Worm (Caenorhabditis elegans): ENCODE results near the gene F52H3.6.
A peak's percentile ranks its signal among the peaks of the same experiment; 100 is the strongest.
"Not testable (repeated sequence)": the region's sequence is repeated elsewhere in the genome, so short reads cannot be mapped to it uniquely, and the experiment has no call there.

F52H3.6 gene

DNA sequence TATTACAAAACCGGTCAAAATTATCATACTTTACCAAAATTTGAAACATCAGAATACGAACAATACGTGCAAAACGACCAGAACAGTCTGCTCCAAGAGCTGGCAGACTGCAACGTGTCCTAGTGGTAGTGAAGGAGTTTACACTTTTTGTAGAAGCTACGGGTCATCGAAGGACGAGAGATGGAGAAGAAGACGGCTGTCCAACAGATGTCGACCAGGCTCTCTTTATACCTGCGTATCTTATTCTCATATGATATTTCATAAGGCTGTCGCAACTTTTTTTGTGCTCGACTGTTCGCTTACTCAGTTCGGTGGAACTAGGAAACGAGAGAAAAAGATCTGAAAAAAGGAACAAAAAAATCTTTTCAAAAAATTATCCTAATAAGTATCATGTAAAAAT, 11.6 kb upstream of the F52H3.6 start, which contains the start of gene let-268:
Gene let-268, minus strand, starts transcription at position 182 of the 400 bp plus-strand sequence.
- TF ChIP-seq lim-6 (tag; optimal IDR thresholded peaks at IDR 0.05): no peak
- TF ChIP-seq unc-55 (GFP tag; optimal IDR thresholded peaks at IDR 0.05): peak; percentile 21
- peak; percentile 78 for TF ChIP-seq hlh-8 (tag; optimal IDR thresholded peaks at IDR 0.05)
- TF ChIP-seq eyg-1 (tag; optimal IDR thresholded peaks at IDR 0.05): no peak
- no peak for TF ChIP-seq fax-1 (tag; optimal IDR thresholded peaks at IDR 0.05)
- TF ChIP-seq ahr-1 (tag; optimal IDR thresholded peaks at IDR 0.05): no peak
- TF ChIP-seq ceh-19 (GFP tag; optimal IDR thresholded peaks at IDR 0.05): no peak
- no peak for TF ChIP-seq sdc-2 (tag; optimal IDR thresholded peaks at IDR 0.05)
- TF ChIP-seq hlh-15 (tag; optimal IDR thresholded peaks at IDR 0.05): no peak

DNA sequence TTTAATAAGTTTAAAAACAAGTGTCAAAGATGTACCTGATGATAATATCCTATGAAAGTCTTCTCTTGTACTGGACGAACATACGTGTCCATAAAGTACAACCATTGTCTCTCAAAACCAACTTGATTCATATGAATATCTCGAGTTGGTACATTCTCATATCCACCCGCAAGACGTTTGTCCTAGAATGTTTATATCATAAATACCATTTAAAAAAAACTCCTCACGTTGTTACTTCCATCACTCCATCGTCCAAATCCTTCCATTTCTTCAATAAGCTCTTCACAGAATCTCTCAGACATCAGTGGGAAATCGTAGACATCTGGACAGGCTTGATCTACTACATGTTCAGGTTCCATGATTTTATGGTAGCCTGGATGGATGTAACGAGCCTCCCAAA, 7.2 kb upstream of the F52H3.6 start:
- TF ChIP-seq gmeb-2 (tag; optimal IDR thresholded peaks at IDR 0.05) (no peak), ztf-16 (tag; optimal IDR thresholded peaks at IDR 0.05) (no peak), lin-11 (tag; optimal IDR thresholded peaks at IDR 0.05) (no peak), hlh-15 (tag; optimal IDR thresholded peaks at IDR 0.05) (no peak), fkh-10 (GFP tag; optimal IDR thresholded peaks at IDR 0.05) (no peak), tbx-7 (tag; optimal IDR thresholded peaks at IDR 0.05) (no peak), fkh-6 (tag; optimal IDR thresholded peaks at IDR 0.05) (no peak)

ce11 chrII:10034769-10035168, 6.5 kb upstream of the F52H3.6 start:
- peak; percentile 78; the same call in 1 of the 2 replicates for TF ChIP-seq ceh-45 (GFP tag; IDR thresholded peaks at IDR 0.05)

DNA sequence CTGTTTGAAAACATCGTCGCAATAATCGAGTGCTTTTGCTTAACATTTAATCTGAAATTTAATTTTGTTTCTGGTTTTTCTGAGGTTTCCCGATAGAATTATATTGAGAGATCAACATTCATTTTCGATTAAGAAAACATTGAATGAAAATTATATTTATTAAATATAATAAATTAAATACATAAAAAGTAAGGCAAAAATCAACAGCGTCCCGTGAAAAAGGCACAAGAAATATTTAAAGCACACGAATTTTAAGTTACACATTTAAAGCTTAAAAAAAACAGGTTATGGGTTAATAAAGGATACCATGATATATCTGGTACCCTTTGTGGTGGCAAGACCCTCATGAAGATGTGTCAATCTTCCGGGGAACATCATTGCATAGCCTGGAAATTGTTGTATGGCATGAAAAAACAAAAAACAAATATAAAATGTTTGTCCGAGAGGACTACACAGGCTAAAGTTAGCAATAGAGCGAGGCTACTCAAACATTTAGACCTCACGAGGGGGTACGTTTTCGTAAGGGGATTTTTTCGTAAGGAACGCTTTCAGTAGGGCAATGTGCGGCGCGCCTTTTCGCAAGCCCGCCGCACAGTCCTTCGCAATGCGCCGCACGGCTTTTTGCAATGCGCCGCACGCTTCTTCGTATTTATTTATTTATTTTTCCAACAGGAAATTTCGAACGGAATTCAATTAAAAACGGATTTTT, 5.1 kb upstream of the F52H3.6 start, which contains the start of gene mtcu-2:
Gene mtcu-2, minus strand, starts transcription at position 51 of the 709 bp plus-strand sequence.
- peak; percentile 45 for TF ChIP-seq ceh-18 (tag; optimal IDR thresholded peaks at IDR 0.05)
- peak; percentile 75 for TF ChIP-seq tbx-2 (tag; optimal IDR thresholded peaks at IDR 0.05)
- peak; percentile 47 for TF ChIP-seq ref-2 (tag; optimal IDR thresholded peaks at IDR 0.05)
- peak; percentile 83 for TF ChIP-seq unc-3 (GFP tag; conservative IDR thresholded peaks at IDR 0.05)
- TF ChIP-seq unc-3 (tag; optimal IDR thresholded peaks at IDR 0.05): not testable (repeated sequence)
- TF ChIP-seq pqm-1 (tag; optimal IDR thresholded peaks at IDR 0.05): peak; percentile 5
- TF ChIP-seq ttx-3 (tag; optimal IDR thresholded peaks at IDR 0.05): peak; percentile 0
- TF ChIP-seq F13H6.1 (tag; optimal IDR thresholded peaks at IDR 0.05): peak; percentile 32
- peak; percentile 10 for TF ChIP-seq zip-5 (tag; optimal IDR thresholded peaks at IDR 0.05)
- peak; percentile 85 for TF ChIP-seq ceh-31 (tag; optimal IDR thresholded peaks at IDR 0.05)
- peak; percentile 10 for TF ChIP-seq hlh-30 (tag; optimal IDR thresholded peaks at IDR 0.05; ENCODE audit: insufficient read depth)
- peak; percentile 56 for TF ChIP-seq rnt-1 (tag; optimal IDR thresholded peaks at IDR 0.05)
- TF ChIP-seq ceh-34 (tag; optimal IDR thresholded peaks at IDR 0.05): peak; percentile 54
- peak; percentile 2 for TF ChIP-seq unc-86 (tag; optimal IDR thresholded peaks at IDR 0.05)
- peak; percentile 66 for TF ChIP-seq C08G9.2 (tag; optimal IDR thresholded peaks at IDR 0.05)
- TF ChIP-seq ceh-14 (tag; optimal IDR thresholded peaks at IDR 0.05): peak; percentile 60
- peak; percentile 49 for TF ChIP-seq lim-6 (tag; optimal IDR thresholded peaks at IDR 0.05)
- peak; percentile 76 for TF ChIP-seq nfya-1 (tag; optimal IDR thresholded peaks at IDR 0.05)
- peak; percentile 36 for TF ChIP-seq elt-2 (tag; optimal IDR thresholded peaks at IDR 0.05)
- TF ChIP-seq ahr-1 (tag; optimal IDR thresholded peaks at IDR 0.05): peak; percentile 19
- TF ChIP-seq tbx-7 (tag; optimal IDR thresholded peaks at IDR 0.05): peak; percentile 16
- TF ChIP-seq sox-2 (GFP tag; IDR thresholded peaks at IDR 0.05): peak; percentile 73
- TF ChIP-seq dve-1 (tag; optimal IDR thresholded peaks at IDR 0.05): peak; percentile 33
- TF ChIP-seq ceh-2 (tag; optimal IDR thresholded peaks at IDR 0.05): peak; percentile 53
- peak; percentile 74 for TF ChIP-seq ets-4 (tag; optimal IDR thresholded peaks at IDR 0.05)
- TF ChIP-seq ceh-45 (GFP tag; IDR thresholded peaks at IDR 0.05): peak; percentile 95
- peak; percentile 23 for TF ChIP-seq fax-1 (tag; optimal IDR thresholded peaks at IDR 0.05)

Data from whole organism, late embryonic.